Worm (Caenorhabditis elegans) whole organism, young adult: ENCODE results near the gene K01D12.5.
A peak's percentile ranks its signal among the peaks of the same experiment; 100 is the strongest.

Source experiments
- F10E7.11 ChIP-seq: sonication (generic microtip); optimal IDR thresholded peaks from 2 replicates; lab custom pipeline; 2017; ENCODE audit warnings: mild to moderate bottlenecking, missing genetic modification characterization, moderate library complexity, missing compliant biosample characterization
- F33H1.4 ChIP-seq: fragments of 200-800 bp; sonication (Bioruptor generic); IDR thresholded peaks from 2 replicates; pipeline ENCODE4 v1.3.6; 2022; ENCODE audit warnings: missing genetic modification reagents, missing genetic modification characterization, missing compliant biosample characterization
- F55B11.4 ChIP-seq: sonication (generic microtip); optimal IDR thresholded peaks from 2 replicates; lab custom pipeline; 2016; ENCODE audit warnings: missing compliant biosample characterization, missing genetic modification characterization, borderline replicate concordance; ENCODE audit not compliant: insufficient read depth
- akir-1 ChIP-seq: fragments of 200-800 bp; sonication (Bioruptor generic); optimal IDR thresholded peaks from 2 replicates; lab custom pipeline; 2018; ENCODE audit warnings: mild to moderate bottlenecking, missing genetic modification characterization, moderate library complexity, missing compliant biosample characterization
- aptf-3 ChIP-seq: fragments of 200-800 bp; sonication (Bioruptor generic); IDR thresholded peaks from 2 replicates; pipeline ENCODE4 v1.3.6; 2022; ENCODE audit warnings: missing genetic modification characterization, missing compliant biosample characterization
- athp-1 ChIP-seq: sonication (generic microtip); optimal IDR thresholded peaks from 2 replicates; lab custom pipeline; 2017; ENCODE audit warnings: mild to moderate bottlenecking, missing genetic modification characterization, missing compliant biosample characterization
- bed-2 ChIP-seq: fragments of 200-800 bp; sonication (Bioruptor generic); IDR thresholded peaks from 2 replicates; pipeline ENCODE4 v1.3.6; 2022; ENCODE audit warnings: missing genetic modification reagents, missing genetic modification characterization, missing compliant biosample characterization
- cebp-1 ChIP-seq, 2 experiments: fragments of 200-800 bp in 1 of 2; sonication (Bioruptor generic) in 1 of 2; sonication (generic microtip) in 1 of 2; IDR thresholded peaks in 1 of 2; optimal IDR thresholded peaks in 1 of 2; 2 replicates each; pipeline versions ENCODE4 v1.3.6 to Lab custom; 2017 to 2022; ENCODE audit warnings: missing compliant biosample characterization in 2 of 2, missing genetic modification characterization in 2 of 2, mild to moderate bottlenecking in 1 of 2, missing genetic modification reagents in 1 of 2, moderate library complexity in 1 of 2
- cebp-2 ChIP-seq: fragments of 200-800 bp; sonication (Bioruptor generic); IDR thresholded peaks from 2 replicates; pipeline ENCODE4 v1.3.6; 2022; ENCODE audit warnings: missing genetic modification characterization, missing compliant biosample characterization
- ceh-100 ChIP-seq: fragments of 200-800 bp; sonication (Bioruptor generic); IDR thresholded peaks from 2 replicates; pipeline ENCODE4 v1.3.6; 2022; ENCODE audit warnings: missing genetic modification reagents, missing genetic modification characterization, missing compliant biosample characterization
- chd-7 ChIP-seq: sonication (generic microtip); optimal IDR thresholded peaks from 2 replicates; lab custom pipeline; 2016; ENCODE audit warnings: mild to moderate bottlenecking, missing genetic modification characterization, moderate library complexity, missing compliant biosample characterization
- die-1 ChIP-seq: sonication (generic microtip); optimal IDR thresholded peaks from 2 replicates; lab custom pipeline; 2016; ENCODE audit warnings: missing genotype, mild to moderate bottlenecking, missing genetic modification characterization, missing compliant biosample characterization
- dox-1 ChIP-seq: fragments of 200-800 bp; sonication (Bioruptor generic); IDR thresholded peaks from 2 replicates; pipeline ENCODE4 v1.3.6; 2022; ENCODE audit warnings: missing genetic modification reagents, missing genetic modification characterization, missing compliant biosample characterization
- dpl-1 ChIP-seq: fragments of 150-350 bp; optimal IDR thresholded peaks from 2 replicates; lab custom pipeline; 2014; ENCODE audit warnings: missing biosample characterization, missing genetic modification reagents, missing genetic modification characterization
- egl-44 ChIP-seq: fragments of 200-800 bp; sonication (Bioruptor generic); IDR thresholded peaks from 2 replicates; pipeline ENCODE4 v1.3.6; 2022; ENCODE audit warnings: missing genetic modification reagents, missing genetic modification characterization, missing compliant biosample characterization
- ets-4 ChIP-seq: fragments of 200-800 bp; sonication (Bioruptor generic); optimal IDR thresholded peaks from 2 replicates; lab custom pipeline; 2018; ENCODE audit warnings: mild to moderate bottlenecking, missing genetic modification characterization, missing compliant biosample characterization
- gei-17 ChIP-seq: fragments of 200-800 bp; sonication (Bioruptor generic); optimal IDR thresholded peaks from 2 replicates; lab custom pipeline; 2018; ENCODE audit warnings: mild to moderate bottlenecking, missing genetic modification characterization, missing compliant biosample characterization
- hmg-20 ChIP-seq: fragments of 200-800 bp; sonication (Bioruptor generic); IDR thresholded peaks from 2 replicates; pipeline ENCODE4 v1.3.6; 2022; ENCODE audit warnings: missing genetic modification reagents, missing genetic modification characterization, missing compliant biosample characterization
- hsf-1 ChIP-seq: fragments of 200-800 bp; sonication (Bioruptor generic); IDR thresholded peaks from 2 replicates; pipeline ENCODE4 v1.3.6; 2022; ENCODE audit warnings: missing genetic modification reagents, missing genetic modification characterization, missing compliant biosample characterization
- let-526 ChIP-seq: fragments of 200-800 bp; sonication (Bioruptor generic); IDR thresholded peaks from 2 replicates; pipeline ENCODE4 v1.3.6; 2022; ENCODE audit warnings: missing genetic modification reagents, missing genetic modification characterization, missing compliant biosample characterization
- lin-26 ChIP-seq: fragments of 200-800 bp; sonication (Bioruptor generic); IDR thresholded peaks from 2 replicates; pipeline ENCODE4 v1.3.6; 2022; ENCODE audit warnings: missing genetic modification reagents, missing genetic modification characterization, missing compliant biosample characterization
- lin-40 ChIP-seq: sonication (generic microtip); optimal IDR thresholded peaks from 2 replicates; lab custom pipeline; 2016; ENCODE audit warnings: missing genetic modification characterization, mild to moderate bottlenecking, missing compliant biosample characterization, missing genotype, missing genetic modification reagents
- mxl-1 ChIP-seq: sonication (generic microtip); optimal IDR thresholded peaks from 2 replicates; lab custom pipeline; 2016; ENCODE audit warnings: missing genetic modification characterization, missing compliant biosample characterization
- nfya-2 ChIP-seq: fragments of 200-800 bp; sonication (Bioruptor generic); IDR thresholded peaks from 2 replicates; pipeline ENCODE4 v1.3.6; 2022; ENCODE audit warnings: missing genetic modification reagents, missing genetic modification characterization, missing compliant biosample characterization
- nhr-80 ChIP-seq: sonication (generic microtip); optimal IDR thresholded peaks from 2 replicates; lab custom pipeline; 2016; ENCODE audit warnings: missing genetic modification characterization, missing compliant biosample characterization
- nhr-90 ChIP-seq: sonication (generic microtip); optimal IDR thresholded peaks from 2 replicates; lab custom pipeline; 2016; ENCODE audit warnings: missing genotype, mild to moderate bottlenecking, missing genetic modification characterization, missing compliant biosample characterization
- repo-1 ChIP-seq: sonication (generic microtip); optimal IDR thresholded peaks from 2 replicates; lab custom pipeline; 2017; ENCODE audit warnings: mild to moderate bottlenecking, missing genetic modification characterization, missing compliant biosample characterization
- sea-2 ChIP-seq: fragments of 200-800 bp; sonication (Bioruptor generic); IDR thresholded peaks from 2 replicates; pipeline ENCODE4 v1.3.6; 2022; ENCODE audit warnings: missing genetic modification characterization, missing compliant biosample characterization
- snpc-1.1 ChIP-seq: sonication (generic microtip); optimal IDR thresholded peaks from 2 replicates; lab custom pipeline; 2017; ENCODE audit warnings: missing genetic modification characterization, mild to moderate bottlenecking, missing compliant biosample characterization, antibody characterized with exemption, moderate library complexity, missing genotype, missing genetic modification reagents; ENCODE audit not compliant: insufficient read depth
- snpc-3.4 ChIP-seq: sonication (generic microtip); optimal IDR thresholded peaks from 2 replicates; lab custom pipeline; 2017; ENCODE audit warnings: missing genetic modification characterization, mild to moderate bottlenecking, missing compliant biosample characterization, antibody characterized with exemption, moderate library complexity, missing genotype, missing genetic modification reagents
- sptf-2 ChIP-seq: fragments of 200-800 bp; sonication (Bioruptor generic); optimal IDR thresholded peaks from 2 replicates; lab custom pipeline; 2018; ENCODE audit warnings: mild to moderate bottlenecking, missing genetic modification characterization, missing compliant biosample characterization
- unc-62 ChIP-seq: fragments of 150-350 bp; optimal IDR thresholded peaks from 2 replicates; lab custom pipeline; 2014; ENCODE audit warnings: missing biosample characterization, missing genetic modification reagents, missing genetic modification characterization
- ztf-25 ChIP-seq: fragments of 200-800 bp; sonication (Bioruptor generic); IDR thresholded peaks from 2 replicates; pipeline ENCODE4 v1.3.6; 2022; ENCODE audit warnings: missing genetic modification reagents, missing genetic modification characterization, missing compliant biosample characterization
- ztf-3 ChIP-seq: fragments of 200-800 bp; sonication (Bioruptor generic); optimal IDR thresholded peaks from 2 replicates; lab custom pipeline; 2018; ENCODE audit warnings: mild to moderate bottlenecking, missing genetic modification characterization, missing compliant biosample characterization

Gene K01D12.5

DNA sequence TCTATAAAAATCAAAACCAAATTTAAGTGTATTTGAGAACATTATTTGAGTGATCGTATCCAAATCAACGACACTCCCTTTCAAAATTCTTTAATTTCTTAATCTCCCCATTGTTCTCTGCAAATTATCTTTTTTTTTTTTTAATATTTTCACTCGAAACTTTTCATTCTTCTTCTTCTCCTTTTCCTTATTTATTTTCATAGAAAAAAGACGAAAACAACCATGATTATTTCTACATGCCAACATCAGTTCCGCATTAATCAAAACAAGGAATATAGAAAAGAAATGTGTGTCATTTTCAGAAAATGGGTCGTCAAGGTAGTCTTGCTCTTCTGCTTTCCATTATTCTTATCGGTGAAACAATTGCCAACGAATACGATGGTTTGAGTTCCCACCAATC lies at the start of gene K01D12.5:
Gene K01D12.5, plus strand, starts transcription at position 301 of the 400 bp plus-strand sequence.
- TF ChIP-seq akir-1 (GFP tag; lab: Kevin White, UChicago), result no peak
- no peak for TF ChIP-seq snpc-3.4 (tag; lab: Kevin White, UChicago)
- no peak for TF ChIP-seq nfya-2
- no peak for TF ChIP-seq mxl-1 (tag; lab: Kevin White, UChicago)
- no peak for TF ChIP-seq die-1 (tag; lab: Kevin White, UChicago)
- TF ChIP-seq let-526 (GFP tag; lab: Robert Waterston, UW), result no peak
- TF ChIP-seq dpl-1 (GFP tag; lab: Kevin White, UChicago), result no peak
- TF ChIP-seq hmg-20, result no peak
- TF ChIP-seq ets-4 (GFP tag; lab: Kevin White, UChicago), result no peak
- no peak for TF ChIP-seq cebp-2 (GFP tag; lab: Robert Waterston, UW)
- TF ChIP-seq ceh-100, result no peak

DNA sequence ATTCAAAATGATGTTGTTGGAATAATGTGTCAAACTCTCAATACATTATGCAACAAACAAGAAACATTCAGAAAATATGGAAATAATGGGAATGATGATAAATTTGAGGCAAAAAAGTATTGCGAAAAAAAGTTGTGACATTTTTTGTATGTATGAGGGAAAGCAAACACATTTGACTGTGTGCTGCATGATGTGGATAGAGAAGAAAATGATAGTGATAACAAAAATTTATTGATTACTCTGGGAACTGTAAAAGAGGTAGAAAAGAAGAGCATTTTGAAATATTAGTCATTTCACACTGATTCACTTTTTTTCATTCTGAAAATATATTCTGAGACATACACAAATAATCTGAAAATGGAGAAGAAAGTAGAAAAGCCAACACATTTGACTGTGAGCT lies 49.8 kb upstream of the K01D12.5 start:
- no peak for TF ChIP-seq F33H1.4 (GFP tag; lab: Robert Waterston, UW)
- TF ChIP-seq nhr-80 (tag; lab: Kevin White, UChicago), result peak; percentile 37

- no peak for TF ChIP-seq athp-1 (tag; lab: Kevin White, UChicago)
- no peak for TF ChIP-seq hsf-1
- no peak for TF ChIP-seq repo-1 (tag; lab: Kevin White, UChicago)
- TF ChIP-seq snpc-1.1 (tag; lab: Kevin White, UChicago), result no peak
- TF ChIP-seq chd-7 (tag; lab: Kevin White, UChicago), result no peak
- TF ChIP-seq ztf-25 (GFP tag; lab: Robert Waterston, UW), result no peak
- TF ChIP-seq lin-40 (tag; lab: Kevin White, UChicago), result no peak
- no peak for TF ChIP-seq dox-1 (GFP tag; lab: Robert Waterston, UW)
- TF ChIP-seq nhr-90 (tag; lab: Kevin White, UChicago), result no peak
- no peak for TF ChIP-seq egl-44 (GFP tag; lab: Robert Waterston, UW)
- no peak for TF ChIP-seq unc-62 (GFP tag; lab: Kevin White, UChicago)
- no peak for TF ChIP-seq cebp-1 (GFP tag; IDR thresholded peaks at IDR 0.05; lab: Robert Waterston, UW)
- TF ChIP-seq cebp-1 (tag; optimal IDR thresholded peaks at IDR 0.05; lab: Kevin White, UChicago), result no peak
- no peak for TF ChIP-seq gei-17 (GFP tag; lab: Kevin White, UChicago)
- no peak for TF ChIP-seq F10E7.11 (tag; lab: Kevin White, UChicago)
- no peak for TF ChIP-seq aptf-3 (GFP tag; lab: Robert Waterston, UW)
- TF ChIP-seq ceh-100, result no peak
- TF ChIP-seq sptf-2 (GFP tag; lab: Kevin White, UChicago), result no peak
- no peak for TF ChIP-seq ztf-3
- no peak for TF ChIP-seq sea-2
- TF ChIP-seq F55B11.4 (tag; lab: Kevin White, UChicago), result no peak
Measured at ce11 chrV:12349365-12349764, 48.3 kb upstream of the K01D12.5 start.

DNA sequence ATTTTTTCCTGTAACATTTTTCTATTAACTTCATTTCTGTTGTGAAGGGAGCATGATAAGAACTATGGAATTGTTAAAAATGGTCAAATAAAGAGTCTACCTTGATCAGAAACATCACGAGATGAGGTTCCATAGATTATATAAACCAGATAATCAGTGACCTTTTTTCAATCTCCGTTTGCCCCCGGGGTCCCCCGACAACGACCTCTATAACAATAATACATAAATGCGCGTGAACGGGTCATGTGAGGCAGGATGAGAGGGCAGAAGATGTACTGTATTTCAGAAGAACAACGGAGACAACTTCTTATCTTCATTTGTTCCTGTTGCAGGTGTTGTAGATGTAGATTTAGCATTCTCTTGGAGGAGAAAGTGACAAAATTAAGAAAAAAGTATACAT lies 45.8 kb upstream of the K01D12.5 start:
- no peak for TF ChIP-seq bed-2 (GFP tag; lab: Robert Waterston, UW)
- no peak for TF ChIP-seq ztf-3
- TF ChIP-seq lin-26 (GFP tag; lab: Robert Waterston, UW), result 0 out of 2 replicates have a peak, but pooled peaks have one; percentile 12
